Worm (Caenorhabditis elegans) whole organism, L4/young adult: Measurements from ENCODE around the gene C15C8.4.

ENCODE experiments used
- W03F9.2 ChIP-seq: fragments of 150-350 bp; optimal IDR thresholded peaks from 2 replicates; lab custom pipeline; 2014; ENCODE audit warnings: missing biosample characterization, missing genetic modification characterization
- him-1 ChIP-seq: sonication (generic microtip); optimal IDR thresholded peaks from 2 replicates; lab custom pipeline; 2016; ENCODE audit warnings: missing genotype, missing genetic modification reagents, missing genetic modification characterization, missing compliant biosample characterization

- TF ChIP-seq W03F9.2 (tag; lab: Kevin White, UChicago) (no peak), him-1 (tag; lab: Kevin White, UChicago) (no peak)
Observed at ce11 chrV:12754839-12755238, 7.6 kb upstream of the C15C8.4 start, which contains the start of gene gpa-13.
